Worm (Caenorhabditis elegans): ENCODE results near the gene F47D12.6.
A peak's percentile ranks its signal among the peaks of the same experiment; 100 is the strongest.

The F47D12.6 gene

ce11 chrIII:6287195-6287594, at the start of gene F47D12.6:
Gene F47D12.6 (minus strand): TSS chrIII:6287295.
- TF ChIP-seq dmd-4 (tag; optimal IDR thresholded peaks at IDR 0.05; ENCODE audit: borderline replicate concordance) (no peak), hlh-6 (tag; optimal IDR thresholded peaks at IDR 0.05) (no peak), mec-3 (tag; optimal IDR thresholded peaks at IDR 0.05; ENCODE audit: borderline replicate concordance) (no peak), ceh-24 (tag; optimal IDR thresholded peaks at IDR 0.05) (no peak), elt-4 (tag; optimal IDR thresholded peaks at IDR 0.05) (no peak), unc-42 (tag; optimal IDR thresholded peaks at IDR 0.05) (no peak), zip-5 (tag; optimal IDR thresholded peaks at IDR 0.05) (no peak), sdc-2 (tag; optimal IDR thresholded peaks at IDR 0.05) (no peak), pha-4 (tag; optimal IDR thresholded peaks at IDR 0.05) (no peak), eyg-1 (tag; optimal IDR thresholded peaks at IDR 0.05) (no peak)

- TF ChIP-seq unc-42 (tag; optimal IDR thresholded peaks at IDR 0.05), result peak; percentile 58
- no peak for TF ChIP-seq pqm-1 (tag; optimal IDR thresholded peaks at IDR 0.05)
- TF ChIP-seq rnt-1 (tag; optimal IDR thresholded peaks at IDR 0.05), result no peak
These were observed 47.3 kb upstream of the F47D12.6 start for ce11 chrIII:6334364-6334763.

- no peak for TF ChIP-seq hlh-6 (tag; optimal IDR thresholded peaks at IDR 0.05)
- peak; percentile 22 for TF ChIP-seq unc-42 (tag; optimal IDR thresholded peaks at IDR 0.05)
These were observed 44.2 kb upstream of the F47D12.6 start, which contains the start of gene C56G2.4 for ce11 chrIII:6331211-6331782. Gene C56G2.4 (plus strand): TSS chrIII:6331732.

ce11 chrIII:6324139-6324538, 37.0 kb upstream of the F47D12.6 start, which contains the start of gene C56G2.5:
Gene C56G2.5 (minus strand): TSS chrIII:6324239.
- TF ChIP-seq ceh-22 (tag; optimal IDR thresholded peaks at IDR 0.05) (no peak), pqm-1 (tag; optimal IDR thresholded peaks at IDR 0.05) (no peak), ceh-19 (GFP tag; optimal IDR thresholded peaks at IDR 0.05) (no peak), pax-1 (tag; optimal IDR thresholded peaks at IDR 0.05) (no peak), ceh-45 (GFP tag; IDR thresholded peaks at IDR 0.05) (no peak)

- peak; percentile 99 for TF ChIP-seq unc-42 (tag; optimal IDR thresholded peaks at IDR 0.05)
- TF ChIP-seq fkh-10 (GFP tag; optimal IDR thresholded peaks at IDR 0.05), result peak; percentile 84
- TF ChIP-seq pax-1 (tag; optimal IDR thresholded peaks at IDR 0.05), result no peak
These were observed 30.2 kb upstream of the F47D12.6 start for ce11 chrIII:6317345-6317744.

ce11 chrIII:6316795-6317194, 29.7 kb upstream of the F47D12.6 start:
- TF ChIP-seq npax-4 (tag; optimal IDR thresholded peaks at IDR 0.05) (no peak), nhr-11 (tag; optimal IDR thresholded peaks at IDR 0.05) (no peak), ceh-24 (tag; optimal IDR thresholded peaks at IDR 0.05) (no peak), zip-5 (tag; optimal IDR thresholded peaks at IDR 0.05) (no peak), ztf-16 (tag; optimal IDR thresholded peaks at IDR 0.05) (no peak), dve-1 (tag; optimal IDR thresholded peaks at IDR 0.05) (no peak), ceh-30 (tag; optimal IDR thresholded peaks at IDR 0.05) (no peak), hlh-30 (tag; optimal IDR thresholded peaks at IDR 0.05; ENCODE audit: insufficient read depth) (no peak), nfya-1 (tag; optimal IDR thresholded peaks at IDR 0.05) (no peak), gmeb-2 (tag; optimal IDR thresholded peaks at IDR 0.05) (no peak), ttx-3 (tag; optimal IDR thresholded peaks at IDR 0.05) (no peak), elt-2 (tag; optimal IDR thresholded peaks at IDR 0.05) (no peak), hlh-6 (tag; optimal IDR thresholded peaks at IDR 0.05) (no peak), nhr-232 (tag; optimal IDR thresholded peaks at IDR 0.05) (no peak), hlh-15 (tag; optimal IDR thresholded peaks at IDR 0.05) (no peak), T23F11.4 (GFP tag; optimal IDR thresholded peaks at IDR 0.05) (no peak), rnt-1 (tag; optimal IDR thresholded peaks at IDR 0.05) (no peak)

- no peak for TF ChIP-seq eyg-1 (tag; optimal IDR thresholded peaks at IDR 0.05)
- TF ChIP-seq unc-42 (tag; optimal IDR thresholded peaks at IDR 0.05), result no peak
- TF ChIP-seq unc-86 (tag; optimal IDR thresholded peaks at IDR 0.05), result no peak
- no peak for TF ChIP-seq tbx-7 (tag; optimal IDR thresholded peaks at IDR 0.05)
These were observed 28.4 kb upstream of the F47D12.6 start for ce11 chrIII:6315515-6315914.
